Worm (Caenorhabditis elegans) whole organism, mixed stage, embryonic: Measurements from ENCODE around the gene T24E12.13.

Experiments
- blmp-1 ChIP-seq: fragments of 150-350 bp; optimal IDR thresholded peaks from 2 replicates; lab custom pipeline; 2014; ENCODE audit warnings: missing biosample characterization, missing genetic modification characterization
- ceh-39 ChIP-seq: fragments of 150-350 bp; optimal IDR thresholded peaks from 2 replicates; lab custom pipeline; 2014; ENCODE audit warnings: missing biosample characterization, missing genetic modification characterization
- ces-1 ChIP-seq: fragments of 150-350 bp; optimal IDR thresholded peaks from 2 replicates; lab custom pipeline; 2014; ENCODE audit warnings: missing biosample characterization, missing genetic modification reagents, missing genetic modification characterization
- cnd-1 ChIP-seq: fragments of 200-800 bp; sonication (Bioruptor generic); optimal IDR thresholded peaks from 2 replicates; lab custom pipeline; 2018; ENCODE audit warnings: mild to moderate bottlenecking, missing genetic modification characterization, missing compliant biosample characterization
- elt-3 ChIP-seq: fragments of 150-350 bp; optimal IDR thresholded peaks from 2 replicates; lab custom pipeline; 2014; ENCODE audit warnings: missing biosample characterization, missing genetic modification characterization
- lin-13 ChIP-seq: fragments of 150-350 bp; optimal IDR thresholded peaks from 2 replicates; lab custom pipeline; 2014; ENCODE audit warnings: missing biosample characterization, missing genetic modification characterization
- lsy-2 ChIP-seq: fragments of 150-350 bp; optimal IDR thresholded peaks from 2 replicates; lab custom pipeline; 2014; ENCODE audit warnings: missing biosample characterization, missing genetic modification characterization
- nhr-237 ChIP-seq: fragments of 150-350 bp; optimal IDR thresholded peaks from 2 replicates; lab custom pipeline; 2014; ENCODE audit warnings: missing biosample characterization, missing genetic modification characterization
- nhr-76 ChIP-seq: sonication (generic microtip); optimal IDR thresholded peaks from 2 replicates; lab custom pipeline; 2017; ENCODE audit warnings: missing biosample characterization, missing genetic modification characterization
- snpc-4 ChIP-seq: fragments of 150-350 bp; optimal IDR thresholded peaks from 2 replicates; lab custom pipeline; 2014; ENCODE audit warnings: missing biosample characterization, missing genetic modification characterization
- sptf-1 ChIP-seq: sonication (generic microtip); optimal IDR thresholded peaks from 2 replicates; lab custom pipeline; 2017; ENCODE audit warnings: mild to moderate bottlenecking, missing genetic modification characterization, moderate library complexity, missing compliant biosample characterization
- unc-39 ChIP-seq: fragments of 150-350 bp; optimal IDR thresholded peaks from 2 replicates; lab custom pipeline; 2014; ENCODE audit warnings: missing biosample characterization, missing genetic modification characterization
- zip-8 ChIP-seq: fragments of 150-350 bp; optimal IDR thresholded peaks from 2 replicates; lab custom pipeline; 2014; ENCODE audit warnings: missing biosample characterization, missing genetic modification characterization
- ztf-11 ChIP-seq: fragments of 150-350 bp; optimal IDR thresholded peaks from 2 replicates; lab custom pipeline; 2014; ENCODE audit warnings: missing biosample characterization, missing genetic modification characterization

DNA sequence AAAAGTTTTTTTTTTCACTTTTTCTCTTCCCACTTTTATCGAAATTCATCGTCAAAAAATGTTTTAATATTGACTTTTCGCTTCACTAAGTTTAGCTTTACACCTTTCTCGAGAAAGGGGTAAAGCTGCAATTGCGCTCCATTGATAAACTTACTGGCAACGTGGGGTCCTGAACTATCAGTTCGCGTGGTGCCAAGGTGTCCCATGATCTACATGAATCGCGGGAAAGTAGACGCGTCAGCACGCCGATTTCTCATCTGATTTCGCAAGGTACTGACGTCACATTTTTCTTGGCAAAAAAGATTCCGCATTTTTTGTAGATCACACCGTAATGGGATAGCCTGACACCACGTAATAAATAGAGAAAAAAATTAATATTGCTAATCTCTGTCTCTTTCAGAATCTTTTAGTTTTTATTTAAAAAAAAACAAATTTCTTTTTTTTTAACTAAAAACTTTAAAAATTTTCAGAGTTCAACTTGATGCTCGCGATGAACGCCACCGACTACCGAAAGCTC lies 24.6 kb downstream of the T24E12.13 start, which contains the start of gene lido-15:
- no peak for TF ChIP-seq ceh-39
- no peak for TF ChIP-seq unc-39 (tag; lab: Kevin White, UChicago)
- no peak for TF ChIP-seq nhr-237 (tag; lab: Kevin White, UChicago)
- no peak for TF ChIP-seq sptf-1
- no peak for TF ChIP-seq lsy-2
- TF ChIP-seq cnd-1: no peak
- TF ChIP-seq ztf-11 (tag; lab: Kevin White, UChicago): no peak
- TF ChIP-seq ces-1: no peak
- no peak for TF ChIP-seq snpc-4 (tag; lab: Kevin White, UChicago)
- no peak for TF ChIP-seq elt-3 (tag; lab: Kevin White, UChicago)
- TF ChIP-seq nhr-76 (tag; lab: Kevin White, UChicago): no peak
- no peak for TF ChIP-seq lin-13 (tag; lab: Kevin White, UChicago)
- TF ChIP-seq blmp-1 (tag; lab: Kevin White, UChicago): no peak
- no peak for TF ChIP-seq zip-8
